Fruit fly (Drosophila melanogaster) whole organism, embryonic: ENCODE results near the gene CG18586.
A peak's percentile ranks its signal among the peaks of the same experiment; 100 is the strongest.

Source experiments
- Abd-B ChIP-seq: fragments of 200-800 bp; sonication (Bioruptor generic); optimal IDR thresholded peaks from 2 replicates; lab custom pipeline; 2018; ENCODE audit warnings: missing biosample characterization, mild to moderate bottlenecking, missing genetic modification characterization, moderate library complexity
- BEAF-32 ChIP-seq: fragments of 200-800 bp; sonication (Bioruptor generic); optimal IDR thresholded peaks from 3 replicates; lab custom pipeline; 2017; ENCODE audit warnings: missing biosample characterization, missing genetic modification characterization, mild to moderate bottlenecking, moderate library complexity, missing genetic modification reagents
- Bgb ChIP-seq: fragments of 200-800 bp; sonication (Bioruptor generic); IDR thresholded peaks from 2 replicates; pipeline ENCODE4 v1.3.6; 2022; ENCODE audit warnings: missing biosample characterization, missing genetic modification characterization; ENCODE audit not compliant: partially characterized antibody
- CG10274 ChIP-seq: fragments of 200-800 bp; sonication (Bioruptor generic); optimal IDR thresholded peaks from 3 replicates; lab custom pipeline; 2017; ENCODE audit warnings: missing biosample characterization, mild to moderate bottlenecking, missing genetic modification characterization
- CG10565 ChIP-seq: fragments of 200-800 bp; sonication (Bioruptor generic); optimal IDR thresholded peaks from 3 replicates; lab custom pipeline; 2016; ENCODE audit warnings: missing biosample characterization, mild to moderate bottlenecking, missing genetic modification characterization
- CG11723 ChIP-seq: fragments of 200-800 bp; sonication (Bioruptor generic); optimal IDR thresholded peaks from 2 replicates; lab custom pipeline; 2017; ENCODE audit warnings: missing biosample characterization, mild to moderate bottlenecking, missing genetic modification characterization
- CG12236 ChIP-seq: fragments of 200-800 bp; sonication (Bioruptor generic); optimal IDR thresholded peaks from 2 replicates; lab custom pipeline; 2016; ENCODE audit warnings: missing biosample characterization, missing genetic modification characterization
- CG13287 ChIP-seq: fragments of 200-800 bp; sonication (Bioruptor generic); IDR thresholded peaks from 2 replicates; pipeline ENCODE4 v1.3.6; 2022; ENCODE audit warnings: missing biosample characterization, missing genetic modification characterization; ENCODE audit not compliant: partially characterized antibody
- CG13624 ChIP-seq: fragments of 200-800 bp; sonication (Bioruptor generic); optimal IDR thresholded peaks from 2 replicates; lab custom pipeline; 2016; ENCODE audit warnings: missing biosample characterization, missing genetic modification characterization
- CG15011 ChIP-seq: fragments of 200-800 bp; sonication (Bioruptor generic); optimal IDR thresholded peaks from 3 replicates; lab custom pipeline; 2018; ENCODE audit warnings: missing biosample characterization, mild to moderate bottlenecking, missing genetic modification characterization
- CG1529 ChIP-seq: fragments of 200-800 bp; sonication (Bioruptor generic); optimal IDR thresholded peaks from 3 replicates; lab custom pipeline; 2018; ENCODE audit warnings: missing biosample characterization, missing genetic modification characterization
- CG16813 ChIP-seq: fragments of 200-800 bp; sonication (Bioruptor generic); IDR thresholded peaks from 3 replicates; pipeline ENCODE4 v1.3.6; 2022; ENCODE audit warnings: missing biosample characterization, missing genetic modification characterization; ENCODE audit not compliant: partially characterized antibody
- CG17359 ChIP-seq: fragments of 200-800 bp; sonication (Bioruptor generic); optimal IDR thresholded peaks from 3 replicates; lab custom pipeline; 2018; ENCODE audit warnings: missing biosample characterization, mild to moderate bottlenecking, missing genetic modification characterization, moderate library complexity
- CG17829 ChIP-seq: fragments of 200-800 bp; optimal IDR thresholded peaks from 2 replicates; lab custom pipeline; 2019; ENCODE audit warnings: missing biosample characterization, mild to moderate bottlenecking, missing genetic modification characterization, moderate library complexity
- CG1792 ChIP-seq: fragments of 200-800 bp; sonication (Bioruptor generic); optimal IDR thresholded peaks from 2 replicates; lab custom pipeline; 2016; ENCODE audit warnings: missing biosample characterization, missing genetic modification characterization
- CG2116 ChIP-seq: fragments of 200-800 bp; sonication (Bioruptor generic); optimal IDR thresholded peaks from 3 replicates; lab custom pipeline; 2018; ENCODE audit warnings: missing biosample characterization, mild to moderate bottlenecking, missing genetic modification characterization
- CG2712 ChIP-seq: fragments of 200-800 bp; optimal IDR thresholded peaks from 3 replicates; lab custom pipeline; 2019; ENCODE audit warnings: missing biosample characterization, mild to moderate bottlenecking, missing genetic modification characterization, moderate library complexity
- CG33557 ChIP-seq: fragments of 200-800 bp; sonication (Bioruptor generic); optimal IDR thresholded peaks from 2 replicates; lab custom pipeline; 2019; ENCODE audit warnings: missing biosample characterization, mild to moderate bottlenecking, missing genetic modification characterization, moderate library complexity
- CG3995 ChIP-seq: fragments of 200-800 bp; sonication (Bioruptor generic); optimal IDR thresholded peaks from 3 replicates; lab custom pipeline; 2016; ENCODE audit warnings: missing biosample characterization, missing genetic modification characterization
- CG4617 ChIP-seq: fragments of 200-800 bp; sonication (Bioruptor generic); optimal IDR thresholded peaks from 3 replicates; lab custom pipeline; 2016; ENCODE audit warnings: missing biosample characterization, missing genetic modification characterization, borderline replicate concordance
- CG6854 ChIP-seq: fragments of 200-800 bp; sonication (Bioruptor generic); optimal IDR thresholded peaks from 3 replicates; lab custom pipeline; 2017; ENCODE audit warnings: missing biosample characterization, mild to moderate bottlenecking, missing genetic modification characterization
- CG7372 ChIP-seq: fragments of 200-800 bp; sonication (Bioruptor generic); IDR thresholded peaks from 2 replicates; pipeline ENCODE4 v1.3.6; 2022; ENCODE audit warnings: missing biosample characterization, missing genetic modification characterization
- CG9797 ChIP-seq: fragments of 200-800 bp; sonication (Bioruptor generic); optimal IDR thresholded peaks from 3 replicates; lab custom pipeline; 2018; ENCODE audit warnings: missing biosample characterization, mild to moderate bottlenecking, missing genetic modification characterization
- CG9876 ChIP-seq: fragments of 200-800 bp; sonication (Bioruptor generic); optimal IDR thresholded peaks from 2 replicates; lab custom pipeline; 2016; ENCODE audit warnings: missing biosample characterization, missing genetic modification characterization
- ERR ChIP-seq: fragments of 200-800 bp; sonication (Bioruptor generic); optimal IDR thresholded peaks from 2 replicates; lab custom pipeline; 2016; ENCODE audit warnings: missing biosample characterization, missing genetic modification characterization
- Ets97D ChIP-seq: fragments of 200-800 bp; sonication (Bioruptor generic); optimal IDR thresholded peaks from 3 replicates; lab custom pipeline; 2016; ENCODE audit warnings: missing biosample characterization, missing genetic modification characterization
- Max ChIP-seq: fragments of 200-800 bp; sonication (Bioruptor generic); optimal IDR thresholded peaks from 2 replicates; lab custom pipeline; 2016; ENCODE audit warnings: missing biosample characterization, mild to moderate bottlenecking, missing genetic modification characterization
- Myb ChIP-seq: fragments of 200-800 bp; sonication (Bioruptor generic); optimal IDR thresholded peaks from 2 replicates; lab custom pipeline; 2016; ENCODE audit warnings: missing biosample characterization, missing genetic modification characterization
- YL-1 ChIP-seq: fragments of 200-800 bp; sonication (Bioruptor generic); optimal IDR thresholded peaks from 3 replicates; lab custom pipeline; 2017; ENCODE audit warnings: missing biosample characterization, mild to moderate bottlenecking, missing genetic modification characterization
- abd-A ChIP-seq: fragments of 200-800 bp; sonication (Bioruptor generic); optimal IDR thresholded peaks from 3 replicates; lab custom pipeline; 2019; ENCODE audit warnings: missing biosample characterization, mild to moderate bottlenecking, missing genetic modification characterization, moderate library complexity
- chn ChIP-seq: fragments of 200-800 bp; sonication (Bioruptor generic); optimal IDR thresholded peaks from 2 replicates; lab custom pipeline; 2016; ENCODE audit warnings: missing biosample characterization, missing genetic modification characterization
- danr ChIP-seq: fragments of 200-800 bp; sonication (Bioruptor generic); IDR thresholded peaks from 2 replicates; pipeline ENCODE4 v1.3.6; 2022; ENCODE audit warnings: missing biosample characterization, missing genetic modification characterization
- eve ChIP-seq, 2 experiments: fragments of >200 bp; optimal IDR thresholded peaks; 2 replicates each; lab custom pipeline; 2017; ENCODE audit warnings: missing biosample characterization in 2 of 2, missing genetic modification characterization in 2 of 2
- gfzf ChIP-seq: fragments of 200-800 bp; sonication (Bioruptor generic); optimal IDR thresholded peaks from 2 replicates; lab custom pipeline; 2016; ENCODE audit warnings: missing biosample characterization, mild to moderate bottlenecking, missing genetic modification characterization, moderate library complexity
- gsb ChIP-seq: fragments of 200-800 bp; sonication (Bioruptor generic); IDR thresholded peaks from 2 replicates; pipeline ENCODE4 v1.3.6; 2022; ENCODE audit warnings: missing biosample characterization, missing genetic modification characterization
- hkb ChIP-seq, 2 experiments: fragments of 200-800 bp in 1 of 2; fragments of >200 bp in 1 of 2; sonication (Bioruptor generic) in 1 of 2; IDR thresholded peaks in 1 of 2; optimal IDR thresholded peaks in 1 of 2; 2 replicates each; pipeline versions ENCODE4 v1.3.6 to Lab custom; 2017 to 2022; ENCODE audit warnings: missing biosample characterization in 1 of 2, missing genetic modification characterization in 1 of 2
- knrl ChIP-seq: fragments of 200-800 bp; sonication (Bioruptor generic); IDR thresholded peaks from 3 replicates; pipeline ENCODE4 v1.3.6; 2022; ENCODE audit warnings: missing biosample characterization, missing genetic modification characterization; ENCODE audit not compliant: partially characterized antibody
- phol ChIP-seq: fragments of 200-800 bp; sonication (Bioruptor generic); optimal IDR thresholded peaks from 3 replicates; lab custom pipeline; 2018; ENCODE audit warnings: missing biosample characterization, mild to moderate bottlenecking, missing genetic modification characterization, moderate library complexity
- pita ChIP-seq: fragments of 200-800 bp; sonication (Bioruptor generic); optimal IDR thresholded peaks from 2 replicates; lab custom pipeline; 2017; ENCODE audit warnings: missing biosample characterization, mild to moderate bottlenecking, missing genetic modification characterization
- pzg ChIP-seq: fragments of 200-800 bp; sonication (Bioruptor generic); optimal IDR thresholded peaks from 3 replicates; lab custom pipeline; 2018; ENCODE audit warnings: missing biosample characterization, mild to moderate bottlenecking, missing genetic modification characterization, moderate library complexity
- schlank ChIP-seq: fragments of 200-800 bp; sonication (Bioruptor generic); optimal IDR thresholded peaks from 2 replicates; lab custom pipeline; 2018; ENCODE audit warnings: missing biosample characterization, mild to moderate bottlenecking, missing genetic modification characterization
- ssp ChIP-seq: fragments of 200-800 bp; sonication (Bioruptor generic); IDR thresholded peaks from 2 replicates; pipeline ENCODE4 v1.3.6; 2022; ENCODE audit warnings: missing biosample characterization, missing genetic modification characterization
- stc ChIP-seq: fragments of 200-800 bp; sonication (Bioruptor generic); IDR thresholded peaks from 2 replicates; pipeline ENCODE4 v1.3.6; 2022; ENCODE audit warnings: missing biosample characterization, missing genetic modification characterization
- tap ChIP-seq: fragments of 200-800 bp; optimal IDR thresholded peaks from 3 replicates; lab custom pipeline; 2019; ENCODE audit warnings: missing biosample characterization, mild to moderate bottlenecking, missing genetic modification characterization, moderate library complexity
- trem ChIP-seq: fragments of 200-800 bp; optimal IDR thresholded peaks from 3 replicates; lab custom pipeline; 2019; ENCODE audit warnings: missing biosample characterization, mild to moderate bottlenecking, missing genetic modification characterization, moderate library complexity
- ttk ChIP-seq: fragments of 200-800 bp; sonication (Bioruptor generic); IDR thresholded peaks from 2 replicates; pipeline ENCODE4 v2.1.2; 2022; ENCODE audit warnings: missing biosample characterization, missing genetic modification characterization
- unc-4 ChIP-seq: fragments of 200-800 bp; sonication (Bioruptor generic); IDR thresholded peaks from 2 replicates; pipeline ENCODE4 v1.3.6; 2022; ENCODE audit warnings: missing biosample characterization, missing genetic modification characterization; ENCODE audit not compliant: partially characterized antibody
- zf30C ChIP-seq: fragments of 200-800 bp; sonication (Bioruptor generic); optimal IDR thresholded peaks from 3 replicates; lab custom pipeline; 2018; ENCODE audit warnings: missing biosample characterization, mild to moderate bottlenecking, missing genetic modification characterization
- zfh2 ChIP-seq: fragments of 200-800 bp; sonication (Bioruptor generic); optimal IDR thresholded peaks from 2 replicates; lab custom pipeline; 2016; ENCODE audit warnings: missing biosample characterization, missing genetic modification characterization

CG18586 gene

DNA sequence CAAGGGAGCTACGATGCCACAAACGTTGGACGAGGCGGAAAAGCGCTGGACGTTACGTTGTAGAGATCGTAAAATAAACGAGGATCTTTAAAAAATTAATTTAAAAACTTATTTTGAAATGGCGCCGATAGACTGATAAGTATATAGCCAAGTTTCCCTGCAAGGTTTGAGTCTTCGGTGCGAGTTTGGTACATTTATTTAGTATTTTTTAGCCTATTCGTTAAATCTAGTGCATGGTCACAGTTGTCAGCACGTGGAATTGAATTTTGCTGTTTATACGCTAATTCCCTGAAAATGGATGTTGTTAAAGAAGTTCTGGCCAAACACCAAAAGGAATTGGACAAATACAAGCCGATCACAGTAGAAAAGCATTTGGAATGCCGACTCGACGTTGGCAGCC is 26.2 kb downstream of the CG18586 start, which contains the start of gene CG32409:
Gene CG32409 (plus strand): TSS at position 224 of the 400 bp plus-strand sequence.
- TF ChIP-seq unc-4 (GFP tag; lab: Robert Waterston, UW) (0 out of 2 replicates have a peak, but pooled peaks have one; percentile 18), zfh2 (GFP tag; lab: Kevin White, UChicago) (no peak), Ets97D (GFP tag; lab: Kevin White, UChicago) (peak; percentile 66), eve (GFP tag; optimal IDR thresholded peaks at IDR 0.05; lab: Kevin White, UChicago) (no peak), Abd-B (GFP tag; lab: Kevin White, UChicago) (no peak), CG2712 (peak; percentile 47), Myb (GFP tag; lab: Kevin White, UChicago) (peak; percentile 76), chn (GFP tag; lab: Kevin White, UChicago) (no peak), CG7372 (GFP tag; lab: Robert Waterston, UW) (no peak), pita (GFP tag; lab: Kevin White, UChicago) (peak; percentile 68), CG4617 (GFP tag; lab: Kevin White, UChicago) (peak; percentile 28), ERR (GFP tag; lab: Kevin White, UChicago) (no peak), CG3995 (GFP tag; lab: Kevin White, UChicago) (no peak), CG16813 (GFP tag; lab: Robert Waterston, UW) (no peak), pzg (peak; percentile 94), schlank (no peak), CG9797 (GFP tag; lab: Kevin White, UChicago) (peak; percentile 80), CG1529 (GFP tag; lab: Kevin White, UChicago) (no peak), YL-1 (GFP tag; lab: Kevin White, UChicago) (no peak), CG11723 (no peak), abd-A (no peak), gsb (no peak), Max (GFP tag; lab: Kevin White, UChicago) (peak; percentile 96), Bgb (GFP tag; lab: Robert Waterston, UW) (peak; percentile 37; the same call in 1 of the 2 replicates), CG6854 (GFP tag; lab: Kevin White, UChicago) (no peak), ssp (GFP tag; lab: Robert Waterston, UW) (0 out of 2 replicates have a peak, but pooled peaks have one; percentile 7), CG13287 (GFP tag; lab: Robert Waterston, UW) (peak; percentile 38; the same call in 1 of the 2 replicates), CG33557 (GFP tag; lab: Kevin White, UChicago) (no peak), trem (tag; lab: Kevin White, UChicago) (peak; percentile 58), ttk (GFP tag; lab: Robert Waterston, UW) (no peak), gfzf (GFP tag; lab: Kevin White, UChicago) (peak; percentile 97), CG10274 (GFP tag; lab: Kevin White, UChicago) (no peak), CG1792 (GFP tag; lab: Kevin White, UChicago) (no peak), stc (no peak), CG9876 (GFP tag; lab: Kevin White, UChicago) (no peak), hkb (optimal IDR thresholded peaks at IDR 0.05; lab: Kevin White, UChicago) (peak; percentile 47), hkb (GFP tag; IDR thresholded peaks at IDR 0.05; lab: Robert Waterston, UW) (no peak), danr (GFP tag; lab: Robert Waterston, UW) (no peak), BEAF-32 (GFP tag; lab: Kevin White, UChicago) (peak; percentile 52), CG15011 (GFP tag; lab: Kevin White, UChicago) (no peak), CG17829 (peak; percentile 27), CG12236 (GFP tag; lab: Kevin White, UChicago) (no peak), phol (tag; lab: Kevin White, UChicago) (peak; percentile 75), knrl (GFP tag; lab: Robert Waterston, UW) (0 out of 3 replicates have a peak, but pooled peaks have one; percentile 15), CG13624 (no peak), tap (tag; lab: Kevin White, UChicago) (no peak), zf30C (GFP tag; lab: Kevin White, UChicago) (no peak), CG17359 (tag; lab: Kevin White, UChicago) (no peak), CG2116 (peak; percentile 68), CG10565 (GFP tag; lab: Kevin White, UChicago) (no peak)
